Fruit fly (Drosophila melanogaster): ENCODE data around the gene yip2.

dm6 chr2L:9960758-9961157, 45.7 kb downstream of the yip2 start:
- TF ChIP-seq CTCF (optimal IDR thresholded peaks at IDR 0.05), result no peak
- TF ChIP-seq CG8478 (optimal IDR thresholded peaks at IDR 0.05), result no peak

All from S2 (cell line).